Worm (Caenorhabditis elegans) whole organism, midembryonic: ENCODE data around the gene rab-28.

Experiments used
- cog-1 ChIP-seq: sonication (generic microtip); optimal IDR thresholded peaks from 2 replicates; lab custom pipeline; 2016; ENCODE audit warnings: missing genetic modification characterization, missing compliant biosample characterization
- flt-1 ChIP-seq: fragments of 200-800 bp; sonication (Bioruptor generic); IDR thresholded peaks from 2 replicates; pipeline ENCODE4 v1.3.6; 2022; ENCODE audit warnings: missing genetic modification characterization, missing compliant biosample characterization
- med-1 ChIP-seq: sonication (generic microtip); optimal IDR thresholded peaks from 2 replicates; lab custom pipeline; 2017; ENCODE audit warnings: missing genetic modification characterization, mild to moderate bottlenecking, missing compliant biosample characterization, antibody characterized with exemption, missing genetic modification reagents; ENCODE audit not compliant: insufficient read depth
- ref-1 ChIP-seq: fragments of 200-800 bp; sonication (Bioruptor generic); conservative IDR thresholded peaks from 2 replicates; pipeline ENCODE4 v1.3.6; 2022; ENCODE audit warnings: missing genetic modification reagents, missing genetic modification characterization, missing compliant biosample characterization
- tab-1 ChIP-seq: fragments of 200-800 bp; sonication (Bioruptor generic); IDR thresholded peaks from 2 replicates; pipeline ENCODE4 v1.3.6; 2022; ENCODE audit warnings: missing genetic modification characterization, missing compliant biosample characterization
- ztf-23 ChIP-seq: fragments of 200-800 bp; sonication (Bioruptor generic); IDR thresholded peaks from 2 replicates; pipeline ENCODE4 v1.3.6; 2022; ENCODE audit warnings: missing genetic modification reagents, missing genetic modification characterization, missing compliant biosample characterization
- ztf-29 ChIP-seq: fragments of 200-800 bp; sonication (Bioruptor generic); IDR thresholded peaks from 2 replicates; pipeline ENCODE4 v1.3.6; 2022; ENCODE audit warnings: missing genetic modification reagents, missing genetic modification characterization, missing compliant biosample characterization

DNA sequence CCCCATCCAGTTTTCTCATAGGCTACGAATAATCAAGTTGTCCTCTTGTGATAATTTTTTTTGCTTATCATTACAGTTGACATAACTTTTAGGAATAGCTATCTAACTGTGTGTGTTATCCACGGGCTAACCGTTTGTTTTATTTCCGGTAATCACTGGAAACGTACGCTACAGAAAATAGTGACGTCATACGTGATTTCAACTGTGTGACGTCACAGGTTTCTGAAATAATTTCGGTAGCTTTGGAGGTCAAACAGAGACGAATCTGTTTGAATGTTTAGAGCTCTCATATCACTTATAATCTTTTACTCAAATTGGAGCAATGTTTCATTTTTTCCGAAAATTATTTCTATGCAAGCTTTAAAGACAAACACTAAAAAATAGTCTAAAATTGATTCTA is 13.1 kb upstream of the rab-28 start:
- TF ChIP-seq flt-1 (GFP tag; lab: Robert Waterston, UW) (no peak), ztf-23 (GFP tag; lab: Robert Waterston, UW) (no peak), tab-1 (GFP tag; lab: Robert Waterston, UW) (no peak), cog-1 (tag; lab: Kevin White, UChicago) (no peak), ztf-29 (GFP tag; lab: Robert Waterston, UW) (no peak), med-1 (GFP tag; lab: Kevin White, UChicago) (no peak), ref-1 (no peak)
